Worm (Caenorhabditis elegans) whole organism, L4 larva: ENCODE data around the gene T05B4.8.

Source experiments
- ZK546.5 ChIP-seq, 2 experiments: sonication (generic microtip); optimal IDR thresholded peaks; 2 replicates each; lab custom pipeline; 2017; ENCODE audit warnings: missing biosample characterization in 2 of 2, missing genetic modification characterization in 2 of 2
- ces-1 ChIP-seq: fragments of 150-350 bp; sonication (generic microtip); optimal IDR thresholded peaks from 4 replicates; lab custom pipeline; 2014; ENCODE audit warnings: missing biosample characterization, missing genetic modification reagents, missing genetic modification characterization
- cey-2 ChIP-seq: sonication (generic microtip); optimal IDR thresholded peaks from 3 replicates; lab custom pipeline; 2017; ENCODE audit warnings: missing genetic modification characterization, mild to moderate bottlenecking, missing compliant biosample characterization, antibody characterized with exemption, borderline replicate concordance; ENCODE audit not compliant: insufficient read depth
- dmd-9 ChIP-seq: fragments of 200-800 bp; sonication (Bioruptor generic); IDR thresholded peaks from 2 replicates; pipeline ENCODE4 v1.3.6; 2022; ENCODE audit warnings: missing genetic modification reagents, missing genetic modification characterization, missing compliant biosample characterization
- dpl-1 ChIP-seq: fragments of 150-350 bp; optimal IDR thresholded peaks from 2 replicates; lab custom pipeline; 2014; ENCODE audit warnings: missing biosample characterization, missing genetic modification reagents, missing genetic modification characterization
- fkh-10 ChIP-seq: fragments of 150-350 bp; optimal IDR thresholded peaks from 2 replicates; lab custom pipeline; 2014; ENCODE audit warnings: missing biosample characterization, missing genetic modification reagents, missing genetic modification characterization
- hif-1 ChIP-seq, 2 experiments: sonication (generic microtip); optimal IDR thresholded peaks; 2 replicates each; lab custom pipeline; 2016 to 2017; ENCODE audit warnings: missing compliant biosample characterization in 2 of 2, missing genetic modification characterization in 2 of 2, missing genetic modification reagents in 2 of 2, missing genotype in 2 of 2, mild to moderate bottlenecking in 1 of 2
- lin-13 ChIP-seq: fragments of 150-350 bp; optimal IDR thresholded peaks from 2 replicates; lab custom pipeline; 2014; ENCODE audit warnings: missing biosample characterization, missing genetic modification reagents, missing genetic modification characterization
- lir-3 ChIP-seq: sonication (generic microtip); optimal IDR thresholded peaks from 2 replicates; lab custom pipeline; 2016; ENCODE audit warnings: mild to moderate bottlenecking, missing genetic modification characterization, missing compliant biosample characterization
- snpc-4 ChIP-seq: fragments of 150-350 bp; optimal IDR thresholded peaks from 2 replicates; lab custom pipeline; 2014; ENCODE audit warnings: missing biosample characterization, missing genetic modification characterization
- unc-130 ChIP-seq: sonication (generic microtip); optimal IDR thresholded peaks from 2 replicates; lab custom pipeline; 2016; ENCODE audit warnings: missing genetic modification reagents, missing genetic modification characterization, missing compliant biosample characterization
- unc-39 ChIP-seq: sonication (generic microtip); optimal IDR thresholded peaks from 2 replicates; lab custom pipeline; 2017; ENCODE audit warnings: missing biosample characterization, missing genetic modification characterization
- vab-7 ChIP-seq: fragments of 200-800 bp; sonication (Bioruptor generic); IDR thresholded peaks from 2 replicates; pipeline ENCODE4 v1.3.6; 2022; ENCODE audit warnings: missing genetic modification reagents, missing genetic modification characterization, missing compliant biosample characterization
- ztf-11 ChIP-seq: fragments of 150-350 bp; optimal IDR thresholded peaks from 2 replicates; lab custom pipeline; 2014; ENCODE audit warnings: missing biosample characterization, missing genetic modification characterization

DNA sequence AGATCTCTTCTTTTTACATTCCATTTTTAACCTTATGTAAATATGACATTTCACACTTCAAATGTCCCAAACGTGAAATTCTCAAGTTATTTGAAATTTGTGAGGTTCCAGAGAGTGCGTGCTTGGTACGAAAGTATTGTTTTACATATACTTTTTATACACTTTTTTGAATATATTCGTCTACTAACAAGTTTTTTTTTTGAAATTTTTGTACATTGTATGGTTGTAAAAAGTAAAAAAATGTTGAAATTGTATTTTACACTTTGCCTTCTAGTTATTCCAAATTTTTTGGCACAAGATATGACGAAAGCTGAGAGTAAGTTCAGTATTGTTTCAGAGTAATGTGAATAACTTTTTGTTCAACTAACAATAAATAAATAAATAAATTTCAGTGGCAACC, 18.8 kb upstream of the T05B4.8 start, which contains the start of gene lgc-1:
- TF ChIP-seq snpc-4 (no peak), vab-7 (GFP tag; lab: Robert Waterston, UW) (no peak), lir-3 (tag; lab: Kevin White, UChicago) (no peak), lin-13 (no peak), unc-39 (tag; lab: Kevin White, UChicago) (no peak), unc-130 (GFP tag; lab: Kevin White, UChicago) (no peak), ZK546.5 (tag; optimal IDR thresholded peaks at IDR 0.05; lab: Kevin White, UChicago) (no peak), dmd-9 (no peak), ztf-11 (tag; lab: Kevin White, UChicago) (no peak), dpl-1 (no peak), hif-1 (tag; optimal IDR thresholded peaks at IDR 0.05; lab: Kevin White, UChicago) (no peak), fkh-10 (GFP tag; lab: Kevin White, UChicago) (no peak), cey-2 (tag; lab: Kevin White, UChicago) (no peak), ces-1 (GFP tag; lab: Kevin White, UChicago) (no peak)
